Worm (Caenorhabditis elegans): ENCODE data around the gene T26E4.10.
"Not testable (repeated sequence)": the region's sequence is repeated elsewhere in the genome, so short reads cannot be mapped to it uniquely, and the experiment has no call there.

Gene T26E4.10

DNA sequence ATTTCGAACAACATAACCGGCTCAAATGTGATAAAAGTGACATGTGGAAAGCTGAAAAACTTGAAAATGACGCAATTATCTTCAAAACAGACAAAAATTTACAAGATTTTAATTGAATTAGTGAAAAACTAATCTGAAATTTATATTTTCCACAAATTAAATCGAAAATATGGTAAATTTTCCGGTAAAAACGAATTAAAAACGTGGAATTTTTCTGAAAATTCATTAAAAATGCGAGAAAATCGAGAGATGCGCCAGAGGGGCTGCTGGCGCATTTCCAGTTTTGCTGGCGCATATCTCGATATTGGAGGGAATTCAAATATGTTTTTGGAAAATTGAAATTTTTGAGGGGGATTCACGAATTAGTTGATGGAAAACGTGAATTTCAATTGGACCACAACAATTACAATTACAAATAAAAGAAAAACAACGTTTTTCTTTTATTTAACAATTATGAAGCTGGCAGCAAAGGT is 31.9 kb downstream of the T26E4.10 start, which contains the start of the genes haf-3 and F57A10.2 (continued):
- peak; percentile 78 for TF ChIP-seq ceh-28 (tag; optimal IDR thresholded peaks at IDR 0.05)

- no peak for TF ChIP-seq lin-39 (tag; optimal IDR thresholded peaks at IDR 0.05)
- no peak for TF ChIP-seq jun-1 (tag; optimal IDR thresholded peaks at IDR 0.05)
- no peak for TF ChIP-seq elt-3 (tag; optimal IDR thresholded peaks at IDR 0.05)
- TF ChIP-seq daf-12 (tag; optimal IDR thresholded peaks at IDR 0.05) = no peak
- TF ChIP-seq nhr-67 (tag; optimal IDR thresholded peaks at IDR 0.05) = no peak
- TF ChIP-seq nhr-23 (tag; optimal IDR thresholded peaks at IDR 0.05) = no peak
- no peak for TF ChIP-seq tbx-2 (tag; optimal IDR thresholded peaks at IDR 0.05)
- TF ChIP-seq nhr-76 (tag; optimal IDR thresholded peaks at IDR 0.05) = no peak
- TF ChIP-seq lsy-12 (tag; optimal IDR thresholded peaks at IDR 0.05) = no peak
- no peak for TF ChIP-seq snpc-4 (tag; optimal IDR thresholded peaks at IDR 0.05)
- TF ChIP-seq egl-27 (tag; optimal IDR thresholded peaks at IDR 0.05) = no peak
- TF ChIP-seq zag-1 (tag; optimal IDR thresholded peaks at IDR 0.05) = no peak
- no peak for TF ChIP-seq ztf-11 (tag; optimal IDR thresholded peaks at IDR 0.05)
- no peak for TF ChIP-seq lin-15B (tag; optimal IDR thresholded peaks at IDR 0.05)
- TF ChIP-seq nhr-25 (tag; optimal IDR thresholded peaks at IDR 0.05) = no peak
- TF ChIP-seq unc-39 (tag; optimal IDR thresholded peaks at IDR 0.05) = no peak
- TF ChIP-seq nhr-237 (tag; optimal IDR thresholded peaks at IDR 0.05) = no peak
- no peak for TF ChIP-seq ceh-28 (tag; optimal IDR thresholded peaks at IDR 0.05)
Measured at ce11 chrV:15758449-15758848, 39.6 kb downstream of the T26E4.10 start, which contains the start of gene str-9. Gene str-9 (plus strand): TSS chrV:15758749.

ce11 chrV:15757645-15758044 is 40.4 kb downstream of the T26E4.10 start:
- TF ChIP-seq zag-1 (tag; optimal IDR thresholded peaks at IDR 0.05) = no peak
- TF ChIP-seq hmg-11 (tag; optimal IDR thresholded peaks at IDR 0.05) = no peak
- no peak for TF ChIP-seq ceh-16 (tag; optimal IDR thresholded peaks at IDR 0.05)
- no peak for TF ChIP-seq ceh-28 (tag; optimal IDR thresholded peaks at IDR 0.05)
- TF ChIP-seq nhr-76 (tag; optimal IDR thresholded peaks at IDR 0.05) = no peak
- TF ChIP-seq mdl-1 (tag; optimal IDR thresholded peaks at IDR 0.05) = no peak
- TF ChIP-seq nhr-28 (tag; optimal IDR thresholded peaks at IDR 0.05) = no peak
- no peak for TF ChIP-seq lin-15B (tag; optimal IDR thresholded peaks at IDR 0.05)
- no peak for TF ChIP-seq unc-39 (tag; optimal IDR thresholded peaks at IDR 0.05)

- not testable (repeated sequence) for TF ChIP-seq ama-1 (optimal IDR thresholded peaks at IDR 0.05); nhr-12 (tag; optimal IDR thresholded peaks at IDR 0.05); nhr-76 (tag; optimal IDR thresholded peaks at IDR 0.05)
Measured at ce11 chrV:15754731-15755130, 43.3 kb downstream of the T26E4.10 start, which contains the start of gene str-8. Gene str-8 (plus strand): TSS chrV:15755031.

- not testable (repeated sequence) for TF ChIP-seq nhr-12, elt-2, snpc-4 (tag; optimal IDR thresholded peaks at IDR 0.05)
Measured at ce11 chrV:15752941-15753340, 45.1 kb downstream of the T26E4.10 start, which contains the start of gene str-5. Gene str-5 (plus strand): TSS chrV:15753241.

ce11 chrV:15752049-15752448 is 46.0 kb downstream of the T26E4.10 start, which contains the start of gene str-43:
Gene str-43 (minus strand): TSS chrV:15752149.
- no peak for TF ChIP-seq nhr-237 (tag; optimal IDR thresholded peaks at IDR 0.05)
- TF ChIP-seq elt-3 (tag; optimal IDR thresholded peaks at IDR 0.05) = no peak
- no peak for TF ChIP-seq fos-1 (tag; optimal IDR thresholded peaks at IDR 0.05)
- no peak for TF ChIP-seq R02D3.7 (tag; optimal IDR thresholded peaks at IDR 0.05)
- no peak for TF ChIP-seq mdl-1 (tag; optimal IDR thresholded peaks at IDR 0.05)
- no peak for TF ChIP-seq unc-39 (tag; optimal IDR thresholded peaks at IDR 0.05)
- TF ChIP-seq nfya-1 (tag; optimal IDR thresholded peaks at IDR 0.05; ENCODE audit: insufficient read depth) = no peak
- no peak for TF ChIP-seq nhr-28 (tag; optimal IDR thresholded peaks at IDR 0.05)
- no peak for TF ChIP-seq pha-4 (tag; optimal IDR thresholded peaks at IDR 0.05)
- TF ChIP-seq nhr-23 (tag; optimal IDR thresholded peaks at IDR 0.05) = no peak
- TF ChIP-seq ZK546.5 (tag; optimal IDR thresholded peaks at IDR 0.05) = no peak
- TF ChIP-seq elt-2 (tag; optimal IDR thresholded peaks at IDR 0.05) = no peak
- TF ChIP-seq zag-1 (tag; optimal IDR thresholded peaks at IDR 0.05) = no peak
- no peak for TF ChIP-seq ama-1 (optimal IDR thresholded peaks at IDR 0.05)
- no peak for TF ChIP-seq aly-2 (tag; optimal IDR thresholded peaks at IDR 0.05)
- TF ChIP-seq nhr-25 (tag; optimal IDR thresholded peaks at IDR 0.05) = no peak
- TF ChIP-seq unc-62 (GFP tag; optimal IDR thresholded peaks at IDR 0.05) = no peak
- no peak for TF ChIP-seq daf-12 (tag; optimal IDR thresholded peaks at IDR 0.05)
- no peak for TF ChIP-seq nhr-76 (tag; optimal IDR thresholded peaks at IDR 0.05)

Data from whole organism, L3 larva.